Worm (Caenorhabditis elegans) whole organism, young adult: ENCODE measurements around the gene Y53C12A.11.

Experiments used
- B0336.3 ChIP-seq: fragments of 200-800 bp; sonication (Bioruptor generic); IDR thresholded peaks from 2 replicates; pipeline ENCODE4 v1.3.6; 2022; ENCODE audit warnings: missing genetic modification characterization, missing compliant biosample characterization
- D2030.7 ChIP-seq: fragments of 200-800 bp; sonication (Bioruptor generic); IDR thresholded peaks from 2 replicates; pipeline ENCODE4 v1.3.6; 2022; ENCODE audit warnings: missing genetic modification reagents, missing genetic modification characterization, missing compliant biosample characterization
- F23B12.7 ChIP-seq: sonication (generic microtip); optimal IDR thresholded peaks from 2 replicates; lab custom pipeline; 2017; ENCODE audit warnings: missing genetic modification characterization, mild to moderate bottlenecking, missing compliant biosample characterization, antibody characterized with exemption, moderate library complexity; ENCODE audit not compliant: insufficient read depth
- F33H1.4 ChIP-seq: fragments of 200-800 bp; sonication (Bioruptor generic); IDR thresholded peaks from 2 replicates; pipeline ENCODE4 v1.3.6; 2022; ENCODE audit warnings: missing genetic modification reagents, missing genetic modification characterization, missing compliant biosample characterization
- F37B4.10 ChIP-seq: fragments of 200-800 bp; sonication (Bioruptor generic); IDR thresholded peaks from 2 replicates; pipeline ENCODE4 v1.3.6; 2022; ENCODE audit warnings: missing genetic modification characterization, missing compliant biosample characterization
- F55B11.4 ChIP-seq: sonication (generic microtip); optimal IDR thresholded peaks from 2 replicates; lab custom pipeline; 2016; ENCODE audit warnings: missing compliant biosample characterization, missing genetic modification characterization, borderline replicate concordance; ENCODE audit not compliant: insufficient read depth
- K12H6.12 ChIP-seq: fragments of 200-800 bp; sonication (Bioruptor generic); optimal IDR thresholded peaks from 2 replicates; lab custom pipeline; 2018; ENCODE audit warnings: mild to moderate bottlenecking, missing genetic modification characterization, missing compliant biosample characterization
- T07F8.4 ChIP-seq: sonication (generic microtip); optimal IDR thresholded peaks from 2 replicates; lab custom pipeline; 2016; ENCODE audit warnings: mild to moderate bottlenecking, missing genetic modification characterization, moderate library complexity, missing compliant biosample characterization
- Y67H2A.10 ChIP-seq: fragments of 200-800 bp; sonication (Bioruptor generic); conservative IDR thresholded peaks from 2 replicates; pipeline ENCODE4 v1.3.6; 2022; ENCODE audit warnings: missing genetic modification reagents, missing genetic modification characterization, missing compliant biosample characterization
- Y95B8A.8 ChIP-seq: fragments of 200-800 bp; sonication (Bioruptor generic); IDR thresholded peaks from 2 replicates; pipeline ENCODE4 v1.3.6; 2022; ENCODE audit warnings: missing genetic modification reagents, missing genetic modification characterization, missing compliant biosample characterization
- ZK185.1 ChIP-seq: sonication (generic microtip); optimal IDR thresholded peaks from 2 replicates; lab custom pipeline; 2016; ENCODE audit warnings: mild to moderate bottlenecking, missing genetic modification characterization, missing compliant biosample characterization; ENCODE audit not compliant: poor library complexity, severe bottlenecking
- akir-1 ChIP-seq: fragments of 200-800 bp; sonication (Bioruptor generic); optimal IDR thresholded peaks from 2 replicates; lab custom pipeline; 2018; ENCODE audit warnings: mild to moderate bottlenecking, missing genetic modification characterization, moderate library complexity, missing compliant biosample characterization
- ama-1 ChIP-seq, 3 experiments: fragments of 150-350 bp in 1 of 3; sonication (generic microtip) in 2 of 3; optimal IDR thresholded peaks; 2 replicates each; lab custom pipeline; 2014 to 2018; ENCODE audit warnings: missing biosample characterization in 2 of 3, missing genetic modification characterization in 2 of 3, missing genetic modification reagents in 2 of 3
- bed-1 ChIP-seq: fragments of 200-800 bp; sonication (Bioruptor generic); IDR thresholded peaks from 2 replicates; pipeline ENCODE4 v1.3.6; 2022; ENCODE audit warnings: missing genetic modification reagents, missing genetic modification characterization, missing compliant biosample characterization
- cebp-1 ChIP-seq, 2 experiments: fragments of 200-800 bp in 1 of 2; sonication (Bioruptor generic) in 1 of 2; sonication (generic microtip) in 1 of 2; IDR thresholded peaks in 1 of 2; optimal IDR thresholded peaks in 1 of 2; 2 replicates each; pipeline versions ENCODE4 v1.3.6 to Lab custom; 2017 to 2022; ENCODE audit warnings: missing compliant biosample characterization in 2 of 2, missing genetic modification characterization in 2 of 2, mild to moderate bottlenecking in 1 of 2, missing genetic modification reagents in 1 of 2, moderate library complexity in 1 of 2
- ceh-58 ChIP-seq: fragments of 200-800 bp; sonication (Bioruptor generic); IDR thresholded peaks from 2 replicates; pipeline ENCODE4 v1.3.6; 2022; ENCODE audit warnings: missing genetic modification characterization, missing compliant biosample characterization
- ceh-79 ChIP-seq: sonication (generic microtip); optimal IDR thresholded peaks from 2 replicates; lab custom pipeline; 2017; ENCODE audit warnings: mild to moderate bottlenecking, missing genetic modification characterization, missing compliant biosample characterization
- ceh-91 ChIP-seq: fragments of 200-800 bp; sonication (Bioruptor generic); IDR thresholded peaks from 2 replicates; pipeline ENCODE4 v1.3.6; 2022; ENCODE audit warnings: missing genetic modification reagents, missing genetic modification characterization, missing compliant biosample characterization
- die-1 ChIP-seq: sonication (generic microtip); optimal IDR thresholded peaks from 2 replicates; lab custom pipeline; 2016; ENCODE audit warnings: missing genotype, mild to moderate bottlenecking, missing genetic modification characterization, missing compliant biosample characterization
- dox-1 ChIP-seq: fragments of 200-800 bp; sonication (Bioruptor generic); IDR thresholded peaks from 2 replicates; pipeline ENCODE4 v1.3.6; 2022; ENCODE audit warnings: missing genetic modification reagents, missing genetic modification characterization, missing compliant biosample characterization
- egrh-3 ChIP-seq: fragments of 200-800 bp; sonication (Bioruptor generic); IDR thresholded peaks from 2 replicates; pipeline ENCODE4 v1.3.6; 2022; ENCODE audit warnings: missing genetic modification reagents, missing genetic modification characterization, missing compliant biosample characterization
- fkh-3 ChIP-seq: sonication (generic microtip); optimal IDR thresholded peaks from 2 replicates; lab custom pipeline; 2016; ENCODE audit warnings: mild to moderate bottlenecking, missing genetic modification characterization, missing compliant biosample characterization
- lag-1 ChIP-seq: fragments of 200-800 bp; sonication (Bioruptor generic); IDR thresholded peaks from 2 replicates; pipeline ENCODE4 v1.3.6; 2022; ENCODE audit warnings: missing genetic modification reagents, missing genetic modification characterization, missing compliant biosample characterization
- lin-35 ChIP-seq, 3 experiments: fragments of 150-350 bp in 2 of 3; sonication (generic microtip) in 1 of 3; optimal IDR thresholded peaks; 2 replicates each; lab custom pipeline; 2014 to 2018; ENCODE audit warnings: missing biosample characterization in 3 of 3, missing genetic modification characterization in 3 of 3, missing genetic modification reagents in 3 of 3
- lir-1 ChIP-seq: fragments of 200-800 bp; sonication (Bioruptor generic); conservative IDR thresholded peaks from 2 replicates; pipeline ENCODE4 v1.3.6; 2022; ENCODE audit warnings: missing genetic modification reagents, missing genetic modification characterization, missing compliant biosample characterization
- lsl-1 ChIP-seq: fragments of 200-800 bp; sonication (Bioruptor generic); optimal IDR thresholded peaks from 2 replicates; lab custom pipeline; 2018; ENCODE audit warnings: mild to moderate bottlenecking, missing genetic modification characterization, moderate library complexity, missing compliant biosample characterization
- madf-3 ChIP-seq: fragments of 200-800 bp; sonication (Bioruptor generic); IDR thresholded peaks from 2 replicates; pipeline ENCODE4 v1.3.6; 2022; ENCODE audit warnings: missing genetic modification reagents, missing genetic modification characterization, missing compliant biosample characterization
- madf-6 ChIP-seq: fragments of 200-800 bp; sonication (Bioruptor generic); IDR thresholded peaks from 2 replicates; pipeline ENCODE4 v1.3.6; 2022; ENCODE audit warnings: missing genetic modification reagents, missing genetic modification characterization, missing compliant biosample characterization
- nfyb-1 ChIP-seq: fragments of 200-800 bp; sonication (Bioruptor generic); IDR thresholded peaks from 2 replicates; pipeline ENCODE4 v1.3.6; 2022; ENCODE audit warnings: missing genetic modification reagents, missing genetic modification characterization, missing compliant biosample characterization
- nhr-120 ChIP-seq: fragments of 200-800 bp; sonication (Bioruptor generic); IDR thresholded peaks from 2 replicates; pipeline ENCODE4 v1.3.6; 2022; ENCODE audit warnings: missing genetic modification characterization, missing compliant biosample characterization
- nhr-80 ChIP-seq: sonication (generic microtip); optimal IDR thresholded peaks from 2 replicates; lab custom pipeline; 2016; ENCODE audit warnings: missing genetic modification characterization, missing compliant biosample characterization
- repo-1 ChIP-seq: sonication (generic microtip); optimal IDR thresholded peaks from 2 replicates; lab custom pipeline; 2017; ENCODE audit warnings: mild to moderate bottlenecking, missing genetic modification characterization, missing compliant biosample characterization
- rpc-1 ChIP-seq, 2 experiments: fragments of 150-350 bp in 1 of 2; sonication (generic microtip) in 1 of 2; optimal IDR thresholded peaks; 2 replicates each; lab custom pipeline; 2014 to 2018; ENCODE audit warnings: missing biosample characterization in 1 of 2, missing genetic modification characterization in 1 of 2, missing genetic modification reagents in 1 of 2, missing genotype in 1 of 2
- sdz-38 ChIP-seq: sonication (generic microtip); optimal IDR thresholded peaks from 2 replicates; lab custom pipeline; 2016; ENCODE audit warnings: missing genotype, missing genetic modification characterization, missing compliant biosample characterization
- sea-2 ChIP-seq: fragments of 200-800 bp; sonication (Bioruptor generic); IDR thresholded peaks from 2 replicates; pipeline ENCODE4 v1.3.6; 2022; ENCODE audit warnings: missing genetic modification characterization, missing compliant biosample characterization
- snpc-1.1 ChIP-seq: sonication (generic microtip); optimal IDR thresholded peaks from 2 replicates; lab custom pipeline; 2017; ENCODE audit warnings: missing genetic modification characterization, mild to moderate bottlenecking, missing compliant biosample characterization, antibody characterized with exemption, moderate library complexity, missing genotype, missing genetic modification reagents; ENCODE audit not compliant: insufficient read depth
- snpc-4 ChIP-seq, 5 experiments: fragments of 150-350 bp in 1 of 5; sonication (generic microtip) in 4 of 5; optimal IDR thresholded peaks; 2 replicates each; lab custom pipeline; 2014 to 2018; ENCODE audit warnings: missing genetic modification characterization in 5 of 5, missing biosample characterization in 3 of 5, antibody characterized with exemption in 2 of 5, mild to moderate bottlenecking in 2 of 5, missing compliant biosample characterization in 2 of 5, missing genotype in 2 of 5, moderate library complexity in 2 of 5, missing genetic modification reagents in 1 of 5
- somi-1 ChIP-seq: fragments of 200-800 bp; sonication (Bioruptor generic); optimal IDR thresholded peaks from 2 replicates; lab custom pipeline; 2018; ENCODE audit warnings: mild to moderate bottlenecking, missing genetic modification characterization, missing compliant biosample characterization
- sptf-2 ChIP-seq: fragments of 200-800 bp; sonication (Bioruptor generic); optimal IDR thresholded peaks from 2 replicates; lab custom pipeline; 2018; ENCODE audit warnings: mild to moderate bottlenecking, missing genetic modification characterization, missing compliant biosample characterization
- tbx-9 ChIP-seq: sonication (generic microtip); optimal IDR thresholded peaks from 2 replicates; lab custom pipeline; 2016; ENCODE audit warnings: borderline replicate concordance, missing genetic modification characterization, inconsistent platforms, missing compliant biosample characterization
- unc-130 ChIP-seq: sonication (generic microtip); optimal IDR thresholded peaks from 2 replicates; lab custom pipeline; 2016; ENCODE audit warnings: missing genetic modification reagents, missing genetic modification characterization, missing compliant biosample characterization
- unc-62 ChIP-seq: fragments of 150-350 bp; optimal IDR thresholded peaks from 2 replicates; lab custom pipeline; 2014; ENCODE audit warnings: missing biosample characterization, missing genetic modification reagents, missing genetic modification characterization
- zfh-2 ChIP-seq: fragments of 200-800 bp; sonication (Bioruptor generic); conservative IDR thresholded peaks from 2 replicates; pipeline ENCODE4 v1.3.6; 2022; ENCODE audit warnings: missing genetic modification reagents, missing genetic modification characterization, missing compliant biosample characterization
- zim-3 ChIP-seq: sonication (generic microtip); optimal IDR thresholded peaks from 2 replicates; lab custom pipeline; 2017; ENCODE audit warnings: mild to moderate bottlenecking, missing genetic modification characterization, moderate library complexity, missing compliant biosample characterization
- ztf-25 ChIP-seq: fragments of 200-800 bp; sonication (Bioruptor generic); IDR thresholded peaks from 2 replicates; pipeline ENCODE4 v1.3.6; 2022; ENCODE audit warnings: missing genetic modification reagents, missing genetic modification characterization, missing compliant biosample characterization
- ztf-28 ChIP-seq: fragments of 200-800 bp; sonication (Bioruptor generic); IDR thresholded peaks from 2 replicates; pipeline ENCODE4 v1.3.6; 2022; ENCODE audit warnings: missing genetic modification reagents, missing genetic modification characterization, missing compliant biosample characterization
- ztf-3 ChIP-seq: fragments of 200-800 bp; sonication (Bioruptor generic); optimal IDR thresholded peaks from 2 replicates; lab custom pipeline; 2018; ENCODE audit warnings: mild to moderate bottlenecking, missing genetic modification characterization, missing compliant biosample characterization

The Y53C12A.11 gene

DNA sequence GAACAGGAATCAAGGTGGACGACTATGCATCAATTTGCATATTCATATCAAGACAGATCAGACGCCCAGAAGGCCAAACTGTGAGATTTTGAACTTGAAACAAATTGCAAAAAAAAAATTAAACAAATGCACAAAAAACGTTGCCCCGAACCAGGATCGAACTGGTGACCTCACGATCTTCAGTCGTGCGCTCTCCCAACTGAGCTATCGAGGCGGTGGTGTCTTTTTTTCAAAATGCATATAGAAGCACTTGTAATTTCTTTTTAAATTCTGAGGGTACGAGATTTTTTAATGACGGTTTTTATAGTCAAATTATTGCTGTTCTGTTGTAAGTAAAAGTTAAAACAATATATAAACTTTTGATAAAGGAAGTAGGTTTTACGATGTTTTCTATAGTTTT, 5.4 kb downstream of the Y53C12A.11 start (continued):
- TF ChIP-seq egrh-3 = no peak
- peak; percentile 71 for TF ChIP-seq F23B12.7 (tag; lab: Kevin White, UChicago)
- TF ChIP-seq nfyb-1 (GFP tag; lab: Robert Waterston, UW) = no peak
- TF ChIP-seq ama-1 (optimal IDR thresholded peaks at IDR 0.05; lab: Kevin White, UChicago) = no peak
- no peak for TF ChIP-seq ama-1 (GFP tag; optimal IDR thresholded peaks at IDR 0.05; lab: Kevin White, UChicago)
- peak; percentile 4 for TF ChIP-seq nhr-80 (tag; lab: Kevin White, UChicago)
- TF ChIP-seq Y95B8A.8 (GFP tag; lab: Robert Waterston, UW) = no peak
- no peak for TF ChIP-seq ceh-79 (tag; lab: Kevin White, UChicago)
- no peak for TF ChIP-seq ZK185.1 (tag; lab: Kevin White, UChicago)
- peak; percentile 73 for TF ChIP-seq rpc-1 (optimal IDR thresholded peaks at IDR 0.05; lab: Kevin White, UChicago)
- TF ChIP-seq rpc-1 (tag; optimal IDR thresholded peaks at IDR 0.05; lab: Kevin White, UChicago) = peak; percentile 94
- TF ChIP-seq lag-1 (GFP tag; lab: Robert Waterston, UW) = no peak
- peak; percentile 20; the same call in 1 of the 2 replicates for TF ChIP-seq F33H1.4 (GFP tag; lab: Robert Waterston, UW)
- no peak for TF ChIP-seq lin-35 (GFP tag; optimal IDR thresholded peaks at IDR 0.05; lab: Kevin White, UChicago)
- TF ChIP-seq unc-62 (GFP tag; lab: Kevin White, UChicago) = no peak
- TF ChIP-seq T07F8.4 (tag; lab: Kevin White, UChicago) = no peak
- TF ChIP-seq ztf-28 (GFP tag; lab: Robert Waterston, UW) = 0 out of 2 replicates have a peak, but pooled peaks have one; percentile 25
- TF ChIP-seq fkh-3 = no peak
- TF ChIP-seq bed-1 (GFP tag; lab: Robert Waterston, UW) = no peak
- TF ChIP-seq sptf-2 (GFP tag; lab: Kevin White, UChicago) = no peak
- TF ChIP-seq F37B4.10 (GFP tag; lab: Robert Waterston, UW) = no peak
- no peak for TF ChIP-seq lir-1 (GFP tag; lab: Robert Waterston, UW)
- no peak for TF ChIP-seq ceh-91 (GFP tag; lab: Robert Waterston, UW)
- peak; percentile 71; the same call in 1 of the 2 replicates for TF ChIP-seq ztf-25 (GFP tag; lab: Robert Waterston, UW)
- TF ChIP-seq unc-130 = no peak
- TF ChIP-seq K12H6.12 = no peak
- TF ChIP-seq dox-1 = no peak
- TF ChIP-seq madf-6 (GFP tag; lab: Robert Waterston, UW) = peak; percentile 35; the same call in 1 of the 2 replicates
- no peak for TF ChIP-seq snpc-1.1 (tag; lab: Kevin White, UChicago)
- no peak for TF ChIP-seq repo-1 (tag; lab: Kevin White, UChicago)
- TF ChIP-seq ztf-3 (GFP tag; lab: Kevin White, UChicago) = no peak
- no peak for TF ChIP-seq madf-3 (GFP tag; lab: Robert Waterston, UW)
- peak; percentile 59 for TF ChIP-seq D2030.7 (GFP tag; lab: Robert Waterston, UW)
- TF ChIP-seq akir-1 (GFP tag; lab: Kevin White, UChicago) = no peak
- peak; percentile 58 for TF ChIP-seq die-1
- TF ChIP-seq ceh-58 (GFP tag; lab: Robert Waterston, UW) = no peak
- TF ChIP-seq zfh-2 = no peak
- TF ChIP-seq somi-1 (GFP tag; lab: Kevin White, UChicago) = no peak
- TF ChIP-seq lsl-1 (GFP tag; lab: Kevin White, UChicago) = peak; percentile 23
- peak; percentile 7 for TF ChIP-seq snpc-4 (GFP tag; optimal IDR thresholded peaks at IDR 0.05; lab: Kevin White, UChicago)
- peak in 2 of 4 experiments; percentile 19 to 46 for TF ChIP-seq snpc-4 (tag; optimal IDR thresholded peaks at IDR 0.05; lab: Kevin White, UChicago)
- TF ChIP-seq F55B11.4 = no peak
- no peak for TF ChIP-seq tbx-9
- no peak for TF ChIP-seq B0336.3 (GFP tag; lab: Robert Waterston, UW)
- TF ChIP-seq sea-2 (GFP tag; lab: Robert Waterston, UW) = no peak
- TF ChIP-seq zim-3 = no peak
- no peak for TF ChIP-seq Y67H2A.10 (GFP tag; lab: Robert Waterston, UW)
- no peak for TF ChIP-seq sdz-38 (tag; lab: Kevin White, UChicago)
- TF ChIP-seq nhr-120 = no peak
- TF ChIP-seq cebp-1 (GFP tag; IDR thresholded peaks at IDR 0.05; lab: Robert Waterston, UW) = no peak
- TF ChIP-seq cebp-1 (tag; optimal IDR thresholded peaks at IDR 0.05; lab: Kevin White, UChicago) = no peak
